Worm (Caenorhabditis elegans) whole organism, L2 larva: Measurements from ENCODE around the gene K08B5.1.

Source experiments
- F13H6.1 ChIP-seq: sonication (generic microtip); optimal IDR thresholded peaks from 2 replicates; lab custom pipeline; 2016; ENCODE audit warnings: missing genetic modification characterization, missing compliant biosample characterization
- R02D3.7 ChIP-seq: fragments of 150-350 bp; optimal IDR thresholded peaks from 2 replicates; lab custom pipeline; 2014; ENCODE audit warnings: missing biosample characterization, missing genetic modification characterization
- Y55F3AM.14 ChIP-seq: fragments of 200-800 bp; sonication (Bioruptor generic); optimal IDR thresholded peaks from 2 replicates; lab custom pipeline; 2018; ENCODE audit warnings: mild to moderate bottlenecking, missing genetic modification characterization, missing compliant biosample characterization
- ZK546.5 ChIP-seq: sonication (generic microtip); optimal IDR thresholded peaks from 2 replicates; lab custom pipeline; 2017; ENCODE audit warnings: missing biosample characterization, missing genetic modification characterization
- ama-1 ChIP-seq: fragments of 150-350 bp; optimal IDR thresholded peaks from 2 replicates; lab custom pipeline; 2018; ENCODE audit warnings: inconsistent platforms
- lin-39 ChIP-seq: fragments of 150-350 bp; optimal IDR thresholded peaks from 2 replicates; lab custom pipeline; 2014; ENCODE audit warnings: missing biosample characterization, missing genetic modification reagents, missing genetic modification characterization
- nhr-129 ChIP-seq: fragments of 150-350 bp; optimal IDR thresholded peaks from 2 replicates; lab custom pipeline; 2014; ENCODE audit warnings: missing biosample characterization, missing genetic modification characterization
- nhr-237 ChIP-seq: fragments of 150-350 bp; optimal IDR thresholded peaks from 2 replicates; lab custom pipeline; 2014; ENCODE audit warnings: missing biosample characterization, missing genetic modification characterization
- nhr-6 ChIP-seq: fragments of 150-350 bp; optimal IDR thresholded peaks from 2 replicates; lab custom pipeline; 2014; ENCODE audit warnings: missing biosample characterization, missing genetic modification characterization
- nhr-77 ChIP-seq: fragments of 150-350 bp; optimal IDR thresholded peaks from 2 replicates; lab custom pipeline; 2014; ENCODE audit warnings: missing biosample characterization, missing genetic modification characterization
- unc-62 ChIP-seq: fragments of 150-350 bp; optimal IDR thresholded peaks from 2 replicates; lab custom pipeline; 2014; ENCODE audit warnings: missing biosample characterization, missing genetic modification reagents, missing genetic modification characterization
- ztf-4 ChIP-seq: fragments of 150-350 bp; optimal IDR thresholded peaks from 2 replicates; lab custom pipeline; 2014; ENCODE audit warnings: missing biosample characterization, missing genetic modification characterization

The K08B5.1 gene

ce11 chrX:16607128-16607527 lies 48.9 kb downstream of the K08B5.1 start:
- TF ChIP-seq ZK546.5 (tag; lab: Kevin White, UChicago) (no peak), unc-62 (no peak), R02D3.7 (tag; lab: Kevin White, UChicago) (no peak), nhr-77 (tag; lab: Kevin White, UChicago) (no peak), ztf-4 (tag; lab: Kevin White, UChicago) (no peak), lin-39 (tag; lab: Kevin White, UChicago) (no peak), nhr-129 (tag; lab: Kevin White, UChicago) (no peak)

ce11 chrX:16609424-16609823 lies 51.2 kb downstream of the K08B5.1 start, which contains the start of gene F59C12.3:
F59C12.3 (minus strand) TSS chrX:16609524.
- TF ChIP-seq Y55F3AM.14 (GFP tag; lab: Kevin White, UChicago) (no peak), nhr-6 (tag; lab: Kevin White, UChicago) (no peak)

ce11 chrX:16611333-16612043 lies 53.3 kb downstream of the K08B5.1 start:
- TF ChIP-seq nhr-237 (tag; lab: Kevin White, UChicago), result no peak
- TF ChIP-seq F13H6.1 (tag; lab: Kevin White, UChicago), result peak; percentile 41
- peak; percentile 28 for TF ChIP-seq ama-1 (lab: Kevin White, UChicago)
